Worm (Caenorhabditis elegans) whole organism, L3 larva: Measurements from ENCODE around the gene ser-1.

Experiments used
- ZK546.5 ChIP-seq: sonication (generic microtip); optimal IDR thresholded peaks from 2 replicates; lab custom pipeline; 2017; ENCODE audit warnings: missing biosample characterization, missing genetic modification characterization
- aly-2 ChIP-seq: fragments of 150-350 bp; optimal IDR thresholded peaks from 2 replicates; lab custom pipeline; 2014; ENCODE audit warnings: missing biosample characterization, missing genetic modification characterization
- ceh-16 ChIP-seq: sonication (generic microtip); optimal IDR thresholded peaks from 2 replicates; lab custom pipeline; 2017; ENCODE audit warnings: missing biosample characterization, missing genetic modification characterization
- daf-12 ChIP-seq: fragments of 150-350 bp; optimal IDR thresholded peaks from 2 replicates; lab custom pipeline; 2014; ENCODE audit warnings: missing biosample characterization, missing genetic modification reagents, missing genetic modification characterization
- egl-5 ChIP-seq: fragments of 150-350 bp; optimal IDR thresholded peaks from 2 replicates; lab custom pipeline; 2017; ENCODE audit warnings: missing biosample characterization, missing genetic modification reagents, missing genetic modification characterization, inconsistent platforms
- elt-1 ChIP-seq: fragments of 150-350 bp; optimal IDR thresholded peaks from 2 replicates; lab custom pipeline; 2014; ENCODE audit warnings: missing biosample characterization, missing genetic modification characterization
- elt-2 ChIP-seq: sonication (generic microtip); optimal IDR thresholded peaks from 2 replicates; lab custom pipeline; 2016; ENCODE audit warnings: missing genetic modification reagents, mild to moderate bottlenecking, missing genetic modification characterization, missing compliant biosample characterization
- fkh-10 ChIP-seq: sonication (generic microtip); optimal IDR thresholded peaks from 2 replicates; lab custom pipeline; 2017; ENCODE audit warnings: missing biosample characterization, missing genetic modification reagents, missing genetic modification characterization
- fkh-2 ChIP-seq: fragments of 150-350 bp; optimal IDR thresholded peaks from 2 replicates; lab custom pipeline; 2014; ENCODE audit warnings: missing biosample characterization, missing genetic modification reagents, missing genetic modification characterization
- fos-1 ChIP-seq: fragments of 150-350 bp; optimal IDR thresholded peaks from 2 replicates; lab custom pipeline; 2014; ENCODE audit warnings: missing biosample characterization, missing genetic modification characterization
- hmg-11 ChIP-seq: sonication (generic microtip); optimal IDR thresholded peaks from 2 replicates; lab custom pipeline; 2016; ENCODE audit warnings: missing genetic modification characterization, missing compliant biosample characterization
- lin-15B ChIP-seq: fragments of 150-350 bp; optimal IDR thresholded peaks from 2 replicates; lab custom pipeline; 2014; ENCODE audit warnings: missing biosample characterization, missing genetic modification characterization
- lin-39 ChIP-seq: fragments of 150-350 bp; optimal IDR thresholded peaks from 2 replicates; lab custom pipeline; 2018; ENCODE audit warnings: missing biosample characterization, missing genetic modification reagents, missing genetic modification characterization
- nfya-1 ChIP-seq: sonication (generic microtip); optimal IDR thresholded peaks from 2 replicates; lab custom pipeline; 2017; ENCODE audit warnings: missing genetic modification characterization, mild to moderate bottlenecking, missing compliant biosample characterization, antibody characterized with exemption, moderate library complexity; ENCODE audit not compliant: insufficient read depth
- nhr-11 ChIP-seq: fragments of 150-350 bp; optimal IDR thresholded peaks from 2 replicates; lab custom pipeline; 2014; ENCODE audit warnings: missing biosample characterization, missing genetic modification characterization
- nhr-23 ChIP-seq: fragments of 150-350 bp; optimal IDR thresholded peaks from 2 replicates; lab custom pipeline; 2014; ENCODE audit warnings: missing biosample characterization, missing genetic modification reagents, missing genetic modification characterization
- nhr-25 ChIP-seq: sonication (generic microtip); optimal IDR thresholded peaks from 2 replicates; lab custom pipeline; 2017; ENCODE audit warnings: missing biosample characterization, missing genetic modification characterization
- nhr-43 ChIP-seq: sonication (generic microtip); optimal IDR thresholded peaks from 2 replicates; lab custom pipeline; 2016; ENCODE audit warnings: mild to moderate bottlenecking, missing genetic modification characterization, missing compliant biosample characterization; ENCODE audit not compliant: poor library complexity, severe bottlenecking
- nhr-67 ChIP-seq: fragments of 150-350 bp; optimal IDR thresholded peaks from 2 replicates; lab custom pipeline; 2014; ENCODE audit warnings: missing biosample characterization, missing genetic modification characterization
- nhr-77 ChIP-seq: fragments of 150-350 bp; optimal IDR thresholded peaks from 2 replicates; lab custom pipeline; 2014; ENCODE audit warnings: missing biosample characterization, missing genetic modification characterization
- pha-4 ChIP-seq: fragments of 150-350 bp; optimal IDR thresholded peaks from 2 replicates; lab custom pipeline; 2014; ENCODE audit warnings: missing biosample characterization, missing genetic modification reagents, missing genetic modification characterization
- pqm-1 ChIP-seq: fragments of 150-350 bp; optimal IDR thresholded peaks from 2 replicates; lab custom pipeline; 2017; ENCODE audit warnings: missing biosample characterization, missing genetic modification characterization, inconsistent platforms
- snpc-4 ChIP-seq: fragments of 150-350 bp; optimal IDR thresholded peaks from 2 replicates; lab custom pipeline; 2014; ENCODE audit warnings: missing biosample characterization, missing genetic modification characterization
- tbx-2 ChIP-seq: sonication (generic microtip); optimal IDR thresholded peaks from 2 replicates; lab custom pipeline; 2016; ENCODE audit warnings: mild to moderate bottlenecking, missing genetic modification characterization, missing compliant biosample characterization
- unc-62 ChIP-seq: fragments of 150-350 bp; sonication (generic microtip); optimal IDR thresholded peaks from 4 replicates; lab custom pipeline; 2014; ENCODE audit warnings: missing biosample characterization, missing genetic modification reagents, missing genetic modification characterization
- zag-1 ChIP-seq: fragments of 150-350 bp; optimal IDR thresholded peaks from 2 replicates; lab custom pipeline; 2014; ENCODE audit warnings: missing biosample characterization, missing genetic modification characterization
- ztf-11 ChIP-seq: fragments of 150-350 bp; optimal IDR thresholded peaks from 2 replicates; lab custom pipeline; 2014; ENCODE audit warnings: missing biosample characterization, missing genetic modification characterization

Gene ser-1

DNA sequence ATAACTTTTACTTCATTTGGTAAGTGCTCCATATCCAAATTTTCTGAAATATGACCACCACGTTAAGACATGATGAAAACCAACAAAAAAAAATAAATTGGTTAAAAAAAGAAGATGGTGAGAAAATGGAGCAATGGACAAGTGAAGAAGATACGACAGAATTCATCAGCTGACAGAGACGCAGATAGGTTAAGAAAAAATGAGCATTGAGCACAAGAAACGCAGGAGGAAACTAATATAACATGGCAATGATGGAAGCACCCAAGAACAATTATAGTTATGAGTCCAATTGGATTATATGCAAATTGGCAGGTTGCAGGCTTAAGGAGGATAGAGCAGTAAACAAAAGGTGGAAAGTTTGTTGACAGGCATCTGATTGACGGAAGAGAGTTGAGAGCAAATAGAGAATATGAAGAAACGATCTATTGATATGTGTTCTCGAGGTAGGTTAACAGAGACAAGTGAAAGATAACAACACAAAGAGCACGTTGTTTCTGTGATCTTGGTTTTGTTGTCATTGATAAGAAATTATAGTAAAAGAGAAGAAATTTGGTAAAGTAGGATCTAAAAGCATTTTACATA, 25.6 kb upstream of the ser-1 start, which contains the start of gene K08B5.2:
K08B5.2 (minus strand) TSS at position 43 of the 582 bp plus-strand sequence.
- TF ChIP-seq zag-1 (no peak), ZK546.5 (no peak), pha-4 (tag; lab: Kevin White, UChicago) (peak; percentile 83), nfya-1 (tag; lab: Kevin White, UChicago) (peak; percentile 29), elt-2 (tag; lab: Kevin White, UChicago) (peak; percentile 72), fkh-2 (tag; lab: Kevin White, UChicago) (no peak), nhr-25 (no peak), nhr-67 (tag; lab: Kevin White, UChicago) (no peak), pqm-1 (tag; lab: Kevin White, UChicago) (peak; percentile 58)

ce11 chrX:16555726-16556125, 23.8 kb upstream of the ser-1 start:
- TF ChIP-seq egl-5 = no peak
- TF ChIP-seq nhr-77 (tag; lab: Kevin White, UChicago) = no peak
- TF ChIP-seq daf-12 (tag; lab: Kevin White, UChicago) = no peak
- TF ChIP-seq nhr-67 (tag; lab: Kevin White, UChicago) = no peak
- TF ChIP-seq nhr-11 (tag; lab: Kevin White, UChicago) = no peak
- no peak for TF ChIP-seq nhr-43 (tag; lab: Kevin White, UChicago)
- TF ChIP-seq hmg-11 (tag; lab: Kevin White, UChicago) = no peak
- TF ChIP-seq elt-1 (tag; lab: Kevin White, UChicago) = peak; percentile 96
- no peak for TF ChIP-seq unc-62 (GFP tag; lab: Kevin White, UChicago)
- TF ChIP-seq lin-39 = no peak
- TF ChIP-seq tbx-2 = no peak
- no peak for TF ChIP-seq aly-2 (tag; lab: Kevin White, UChicago)
- peak; percentile 94 for TF ChIP-seq nhr-25
- TF ChIP-seq ZK546.5 = no peak
- TF ChIP-seq, all 47 proteins: peak for 2

DNA sequence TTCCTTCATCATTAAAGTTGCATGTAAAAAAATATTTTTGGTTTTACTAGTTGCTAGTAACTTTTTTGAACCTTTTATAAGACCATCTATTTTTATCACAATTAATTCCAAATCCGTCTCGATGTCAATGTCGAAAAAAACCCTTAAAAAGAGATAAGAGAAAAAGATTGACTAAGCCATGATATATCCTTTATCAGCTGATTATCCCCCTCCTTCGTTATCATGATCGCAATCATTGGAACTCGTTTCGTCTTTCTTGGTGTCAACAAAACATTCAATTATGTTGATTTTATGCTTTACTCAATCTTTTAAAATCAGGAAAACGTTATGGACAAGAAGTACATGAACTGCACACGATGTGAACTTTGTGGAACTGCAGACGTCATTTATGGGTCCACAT, 21.4 kb upstream of the ser-1 start, which contains the start of gene K08B5.1:
K08B5.1 (plus strand) TSS at position 318 of the 400 bp plus-strand sequence.
- TF ChIP-seq nhr-23 (tag; lab: Kevin White, UChicago) (peak; percentile 0), fos-1 (tag; lab: Kevin White, UChicago) (no peak), nhr-43 (tag; lab: Kevin White, UChicago) (peak; percentile 57)

- TF ChIP-seq pha-4 (tag; lab: Kevin White, UChicago) (peak; percentile 58), snpc-4 (tag; lab: Kevin White, UChicago) (no peak), nhr-43 (tag; lab: Kevin White, UChicago) (no peak), elt-2 (tag; lab: Kevin White, UChicago) (peak; percentile 19), nfya-1 (tag; lab: Kevin White, UChicago) (peak; percentile 14), nhr-25 (peak; percentile 48), hmg-11 (tag; lab: Kevin White, UChicago) (peak; percentile 1)
Measured at ce11 chrX:16558776-16559175, 20.8 kb upstream of the ser-1 start.

- TF ChIP-seq ztf-11 (tag; lab: Kevin White, UChicago) (no peak), nhr-23 (tag; lab: Kevin White, UChicago) (peak; percentile 54), nhr-43 (tag; lab: Kevin White, UChicago) (peak; percentile 7)
Measured at ce11 chrX:16559387-16559786, 20.2 kb upstream of the ser-1 start.

DNA sequence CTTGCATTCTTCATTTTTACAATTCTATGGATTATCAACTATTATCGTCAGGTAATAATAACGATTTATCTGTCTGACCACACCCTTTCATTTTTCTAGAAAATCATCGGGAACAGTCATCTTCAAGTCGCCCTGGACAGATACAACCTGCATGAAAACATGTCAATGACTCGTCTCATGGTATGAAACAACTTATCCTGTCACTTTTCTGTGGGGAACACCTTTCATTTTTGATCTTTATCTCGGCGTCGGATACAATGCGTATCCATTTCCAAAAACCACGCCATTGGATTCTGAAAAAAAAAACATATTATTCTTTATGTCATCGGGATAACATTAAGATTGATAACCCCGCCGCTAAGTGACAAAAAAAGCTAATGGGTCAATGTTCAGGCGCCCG, 18.6 kb upstream of the ser-1 start:
- peak; percentile 40 for TF ChIP-seq nhr-25
- no peak for TF ChIP-seq nhr-23 (tag; lab: Kevin White, UChicago)
- no peak for TF ChIP-seq snpc-4 (tag; lab: Kevin White, UChicago)
- no peak for TF ChIP-seq lin-15B (tag; lab: Kevin White, UChicago)

DNA sequence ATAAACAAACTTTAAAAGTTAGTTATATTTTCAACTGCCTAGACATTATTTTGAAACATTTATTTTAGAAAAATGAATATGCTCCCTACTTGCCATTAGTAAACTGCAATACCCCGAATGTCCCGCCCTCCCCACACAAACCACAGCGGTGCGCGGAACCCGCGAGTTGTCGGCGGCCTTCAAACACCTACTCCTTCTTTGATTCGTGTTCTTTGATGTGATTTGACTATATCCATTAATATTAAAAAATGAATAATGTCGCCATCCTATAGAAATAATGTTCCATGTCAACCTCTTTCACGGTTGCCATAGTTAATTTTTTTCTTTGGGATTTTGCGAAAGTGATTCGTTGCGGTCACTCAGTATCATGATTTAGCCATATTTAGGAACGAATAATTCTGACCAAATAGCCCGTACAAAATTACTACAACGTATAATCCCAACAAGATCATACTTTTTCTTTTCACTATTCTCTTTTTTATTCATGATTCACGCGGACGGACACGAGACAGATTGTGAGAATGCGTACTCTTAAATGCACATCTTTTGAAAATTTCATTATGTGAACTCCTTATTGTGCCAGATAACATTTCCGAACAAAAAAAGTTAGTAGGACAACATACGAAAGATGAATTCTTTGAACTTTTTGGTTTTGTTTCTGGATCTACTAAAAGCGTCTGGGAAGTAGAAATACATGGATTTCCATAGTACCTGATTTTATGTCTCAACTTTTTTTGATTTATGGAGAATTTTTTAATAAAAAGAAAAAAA, 14.8 kb upstream of the ser-1 start:
- peak; percentile 70 for TF ChIP-seq fkh-10 (GFP tag; lab: Kevin White, UChicago)
- no peak for TF ChIP-seq ceh-16 (tag; lab: Kevin White, UChicago)
- peak; percentile 88 for TF ChIP-seq snpc-4 (tag; lab: Kevin White, UChicago)
- TF ChIP-seq nhr-11 (tag; lab: Kevin White, UChicago) = no peak
